Fruit fly (Drosophila melanogaster): Measurements from ENCODE around the gene CG8132.

CG8132 gene

dm6 chr3R:9424061-9424665 lies 22.9 kb downstream of the CG8132 start:
- TF ChIP-seq fd59A (GFP tag; optimal IDR thresholded peaks at IDR 0.05) (no peak), CG16779 (tag; optimal IDR thresholded peaks at IDR 0.05) (no peak), CG8119 (GFP tag; IDR thresholded peaks at IDR 0.05) (0 out of 3 replicates have a peak, but pooled peaks have one; percentile 21)

dm6 chr3R:9427328-9427727 lies 26.0 kb downstream of the CG8132 start:
- TF ChIP-seq CG31627 (GFP tag; optimal IDR thresholded peaks at IDR 0.05) (no peak), fkh (GFP tag; optimal IDR thresholded peaks at IDR 0.05) (peak; percentile 61)

- peak; percentile 20 for TF ChIP-seq dsx (GFP tag; optimal IDR thresholded peaks at IDR 0.05; ENCODE audit: poor library complexity, severe bottlenecking)
- TF ChIP-seq CG6854 (GFP tag; optimal IDR thresholded peaks at IDR 0.05) = peak; percentile 74
- no peak for TF ChIP-seq Sox15 (GFP tag; optimal IDR thresholded peaks at IDR 0.05)
- peak; percentile 45 for TF ChIP-seq CG7368 (GFP tag; optimal IDR thresholded peaks at IDR 0.05)
- TF ChIP-seq CG8632 (GFP tag; optimal IDR thresholded peaks at IDR 0.05) = peak; percentile 26
- peak; percentile 61 for TF ChIP-seq vri (GFP tag; optimal IDR thresholded peaks at IDR 0.05)
- TF ChIP-seq pdm3 (GFP tag; optimal IDR thresholded peaks at IDR 0.05) = no peak
- TF ChIP-seq Ets21C (GFP tag; optimal IDR thresholded peaks at IDR 0.05) = no peak
- no peak for TF ChIP-seq Hr38 (GFP tag; optimal IDR thresholded peaks at IDR 0.05)
- TF ChIP-seq CG10631 (GFP tag; optimal IDR thresholded peaks at IDR 0.05) = no peak
- no peak for TF ChIP-seq lz (GFP tag; optimal IDR thresholded peaks at IDR 0.05)
- TF ChIP-seq CG6276 (GFP tag; optimal IDR thresholded peaks at IDR 0.05) = peak; percentile 87
- peak; percentile 71; the same call in 2 of the 3 replicates for TF ChIP-seq CG8119 (GFP tag; IDR thresholded peaks at IDR 0.05)
- peak; percentile 56 for TF ChIP-seq CG1621 (tag; optimal IDR thresholded peaks at IDR 0.05)
- TF ChIP-seq net (GFP tag; optimal IDR thresholded peaks at IDR 0.05) = peak; percentile 24
- peak; percentile 8 for TF ChIP-seq Eip75B (GFP tag; optimal IDR thresholded peaks at IDR 0.05)
- TF ChIP-seq Gug (GFP tag; IDR thresholded peaks at IDR 0.05) = 0 out of 2 replicates have a peak, but pooled peaks have one; percentile 20
- peak; percentile 11 for TF ChIP-seq dac (GFP tag; optimal IDR thresholded peaks at IDR 0.05)
- TF ChIP-seq esn (GFP tag; optimal IDR thresholded peaks at IDR 0.05) = peak; percentile 1
- TF ChIP-seq Ets96B (tag; optimal IDR thresholded peaks at IDR 0.05) = peak; percentile 6
- TF ChIP-seq CG16779 (tag; optimal IDR thresholded peaks at IDR 0.05) = peak; percentile 70
- no peak for TF ChIP-seq Eip93F (GFP tag; optimal IDR thresholded peaks at IDR 0.05)
- no peak for TF ChIP-seq acj6 (GFP tag; optimal IDR thresholded peaks at IDR 0.05)
- no peak for TF ChIP-seq CG31627 (GFP tag; optimal IDR thresholded peaks at IDR 0.05)
- peak; percentile 76 for TF ChIP-seq CG6808 (GFP tag; optimal IDR thresholded peaks at IDR 0.05)
- peak; percentile 14 for TF ChIP-seq fd85E (GFP tag; optimal IDR thresholded peaks at IDR 0.05)
- TF ChIP-seq Hr4 (GFP tag; optimal IDR thresholded peaks at IDR 0.05) = no peak
- TF ChIP-seq Met (GFP tag; optimal IDR thresholded peaks at IDR 0.05) = peak; percentile 7
- TF ChIP-seq spab (GFP tag; optimal IDR thresholded peaks at IDR 0.05) = peak; percentile 53
- TF ChIP-seq cyc (GFP tag; optimal IDR thresholded peaks at IDR 0.05) = no peak
- TF ChIP-seq Lpt (GFP tag; optimal IDR thresholded peaks at IDR 0.05) = peak; percentile 62
- peak; percentile 79 to 82 for TF ChIP-seq ss (GFP tag; optimal IDR thresholded peaks at IDR 0.05)
- no peak for TF ChIP-seq CG34406 (GFP tag; optimal IDR thresholded peaks at IDR 0.05)
- peak; percentile 88 for TF ChIP-seq CG9139 (GFP tag; optimal IDR thresholded peaks at IDR 0.05)
- TF ChIP-seq eg (GFP tag; IDR thresholded peaks at IDR 0.05) = peak; percentile 71; the same call in 2 of the 3 replicates
- TF ChIP-seq CG15336 (GFP tag; IDR thresholded peaks at IDR 0.05) = peak; percentile 80
- peak; percentile 41 for TF ChIP-seq Sox102F (GFP tag; optimal IDR thresholded peaks at IDR 0.05)
- TF ChIP-seq fd59A (GFP tag; optimal IDR thresholded peaks at IDR 0.05) = no peak
- peak in 1 of 2 experiments; percentile 50 for TF ChIP-seq salr (GFP tag; optimal IDR thresholded peaks at IDR 0.05)
- TF ChIP-seq CG6792 (GFP tag; optimal IDR thresholded peaks at IDR 0.05) = no peak
- no peak for TF ChIP-seq CG3032 (tag; optimal IDR thresholded peaks at IDR 0.05)
- peak; percentile 51 for TF ChIP-seq CG11762 (GFP tag; optimal IDR thresholded peaks at IDR 0.05; ENCODE audit: insufficient read depth)
- no peak for TF ChIP-seq Hr39 (GFP tag; optimal IDR thresholded peaks at IDR 0.05)
- peak; percentile 50 for TF ChIP-seq achi (GFP tag; optimal IDR thresholded peaks at IDR 0.05)
Measured at dm6 chr3R:9428189-9428699, 26.9 kb downstream of the CG8132 start.
